Fruit fly (Drosophila melanogaster): Measurements from ENCODE around the gene CG4080.
A peak's percentile ranks its signal among the peaks of the same experiment; 100 is the strongest.

CG4080 gene

DNA sequence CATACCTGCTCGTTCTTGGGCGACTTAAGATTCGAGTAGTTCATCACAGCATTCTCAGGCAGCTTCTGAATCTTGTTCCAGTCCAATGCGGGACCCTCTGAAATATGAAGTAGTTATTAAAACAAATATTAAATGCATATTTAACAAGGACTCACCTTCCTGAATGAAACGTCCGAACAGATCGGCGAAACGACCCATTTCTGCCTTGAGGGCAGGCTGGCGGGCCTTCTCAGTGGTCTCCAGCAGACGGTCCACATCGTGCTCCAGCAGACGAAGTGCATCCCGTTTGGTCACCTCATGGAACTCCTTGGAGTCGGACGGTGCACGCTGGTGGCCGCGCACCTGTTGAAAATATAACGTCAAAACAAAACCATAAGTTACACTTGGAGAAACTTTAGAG lies 45.3 kb downstream of the CG4080 start, which contains the start of gene CG32040:
Gene CG32040 (plus strand): TSS at position 301 of the 400 bp plus-strand sequence.
- TF ChIP-seq Spps (tag; optimal IDR thresholded peaks at IDR 0.05) (no peak), dati (GFP tag; IDR thresholded peaks at IDR 0.05) (no peak), CG7372 (GFP tag; IDR thresholded peaks at IDR 0.05) (no peak), CG6254 (GFP tag; optimal IDR thresholded peaks at IDR 0.05) (no peak), HHEX (GFP tag; optimal IDR thresholded peaks at IDR 0.05) (no peak), twi (tag; optimal IDR thresholded peaks at IDR 0.05) (no peak), CG32772 (GFP tag; IDR thresholded peaks at IDR 0.05) (no peak), Bdp1 (GFP tag; optimal IDR thresholded peaks at IDR 0.05) (no peak), Rx (GFP tag; IDR thresholded peaks at IDR 0.05) (no peak), klu (GFP tag; IDR thresholded peaks at IDR 0.05) (no peak), vvl (GFP tag; IDR thresholded peaks at IDR 0.05) (no peak), salm (tag; optimal IDR thresholded peaks at IDR 0.05) (no peak), ato (GFP tag; IDR thresholded peaks at IDR 0.05; ENCODE audit: partially characterized antibody) (no peak), Lpt (GFP tag; optimal IDR thresholded peaks at IDR 0.05) (no peak), peb (GFP tag; IDR thresholded peaks at IDR 0.05) (no peak), sna (GFP tag; IDR thresholded peaks at IDR 0.05; ENCODE audit: partially characterized antibody) (no peak)

DNA sequence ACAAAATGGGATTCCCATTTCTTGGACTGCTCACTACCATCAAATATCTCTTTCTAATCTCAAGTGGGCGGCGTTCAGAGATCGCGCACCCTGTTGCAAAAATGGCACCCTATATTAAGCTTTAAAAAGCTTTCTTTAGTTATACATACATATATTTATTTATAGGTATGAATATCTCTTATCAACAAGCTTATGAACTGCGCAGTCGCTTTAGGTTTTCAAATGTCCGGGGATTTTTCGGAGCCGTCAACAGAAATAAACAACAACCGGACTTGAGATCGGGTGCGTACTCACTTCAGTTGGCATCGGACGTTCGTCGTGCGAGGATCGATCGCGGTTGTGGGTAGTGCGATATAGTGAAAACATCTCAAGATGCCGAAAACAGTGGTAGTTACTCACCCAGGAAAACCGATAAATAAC lies 49.7 kb downstream of the CG4080 start, which contains the start of gene PGRP-LF:
Gene PGRP-LF (plus strand): TSS at position 296 of the 420 bp plus-strand sequence.
- peak; percentile 10 for TF ChIP-seq CrebB (tag; optimal IDR thresholded peaks at IDR 0.05)
- peak; percentile 1 for TF ChIP-seq CG4424 (GFP tag; optimal IDR thresholded peaks at IDR 0.05)
- no peak for TF ChIP-seq CG14860 (GFP tag; IDR thresholded peaks at IDR 0.05; ENCODE audit: partially characterized antibody)
- peak; percentile 6 for TF ChIP-seq odd (GFP tag; optimal IDR thresholded peaks at IDR 0.05)
- TF ChIP-seq CG34224 (GFP tag; IDR thresholded peaks at IDR 0.05; ENCODE audit: partially characterized antibody) = peak; percentile 14; the same call in 1 of the 3 replicates
- TF ChIP-seq exex (tag; optimal IDR thresholded peaks at IDR 0.05) = peak; percentile 2
- TF ChIP-seq sna (GFP tag; IDR thresholded peaks at IDR 0.05; ENCODE audit: partially characterized antibody) = no peak
- no peak for TF ChIP-seq cwo (GFP tag; optimal IDR thresholded peaks at IDR 0.05)
- TF ChIP-seq Deaf1 (tag; optimal IDR thresholded peaks at IDR 0.05) = peak; percentile 91
- no peak for TF ChIP-seq croc (GFP tag; conservative IDR thresholded peaks at IDR 0.05)
- no peak for TF ChIP-seq CG4328 (GFP tag; optimal IDR thresholded peaks at IDR 0.05)
- TF ChIP-seq sr (GFP tag; IDR thresholded peaks at IDR 0.05) = peak; percentile 87
- peak; percentile 38 for TF ChIP-seq lilli (GFP tag; optimal IDR thresholded peaks at IDR 0.05)
- TF ChIP-seq Nf-YB (GFP tag; optimal IDR thresholded peaks at IDR 0.05) = peak; percentile 58
- TF ChIP-seq CG17328 (GFP tag; IDR thresholded peaks at IDR 0.05) = no peak
- TF ChIP-seq CG8281 (tag; optimal IDR thresholded peaks at IDR 0.05) = no peak
- TF ChIP-seq chif (GFP tag; optimal IDR thresholded peaks at IDR 0.05) = no peak
- TF ChIP-seq CHES-1-like (GFP tag; optimal IDR thresholded peaks at IDR 0.05) = peak; percentile 22
- peak; percentile 25; the same call in 1 of the 2 replicates for TF ChIP-seq Bgb (GFP tag; IDR thresholded peaks at IDR 0.05; ENCODE audit: partially characterized antibody)
- TF ChIP-seq dmrt99B (tag; optimal IDR thresholded peaks at IDR 0.05) = peak; percentile 21
- TF ChIP-seq CG12299 (tag; optimal IDR thresholded peaks at IDR 0.05) = peak; percentile 18
- peak; percentile 89; the same call in 3 of the 4 replicates for TF ChIP-seq chinmo (GFP tag; IDR thresholded peaks at IDR 0.05; ENCODE audit: partially characterized antibody)
- TF ChIP-seq Eip74EF (GFP tag; optimal IDR thresholded peaks at IDR 0.05) = peak in 1 of 2 experiments; percentile 58
- TF ChIP-seq CG13296 (GFP tag; optimal IDR thresholded peaks at IDR 0.05) = peak; percentile 29
- TF ChIP-seq cg (GFP tag; optimal IDR thresholded peaks at IDR 0.05) = peak; percentile 12
- peak; percentile 63 for TF ChIP-seq HmgZ (tag; optimal IDR thresholded peaks at IDR 0.05)
- TF ChIP-seq Hey (tag; optimal IDR thresholded peaks at IDR 0.05) = no peak
- TF ChIP-seq CG13287 (GFP tag; IDR thresholded peaks at IDR 0.05; ENCODE audit: partially characterized antibody) = peak; percentile 37; the same call in 1 of the 2 replicates
- TF ChIP-seq CG2678 (tag; optimal IDR thresholded peaks at IDR 0.05) = peak; percentile 8
- no peak for TF ChIP-seq CG11398 (GFP tag; optimal IDR thresholded peaks at IDR 0.05)
- no peak for TF ChIP-seq ham (GFP tag; IDR thresholded peaks at IDR 0.05)
- TF ChIP-seq BtbVII (GFP tag; optimal IDR thresholded peaks at IDR 0.05) = peak; percentile 7
- peak; percentile 82 for TF ChIP-seq Med (GFP tag)
- peak; percentile 5 for TF ChIP-seq pho (GFP tag; optimal IDR thresholded peaks at IDR 0.05)

Data from whole organism, embryonic.